Fruit fly (Drosophila melanogaster) whole organism, prepupa: ENCODE data around the gene NimB1.

ENCODE experiments used
- Blimp-1 ChIP-seq: fragments of 200-800 bp; sonication (Bioruptor generic); optimal IDR thresholded peaks from 3 replicates; lab custom pipeline; 2017; ENCODE audit warnings: missing biosample characterization, missing genetic modification characterization, mild to moderate bottlenecking, moderate library complexity, missing genetic modification reagents
- CG10631 ChIP-seq: fragments of 200-800 bp; sonication (Bioruptor generic); optimal IDR thresholded peaks from 2 replicates; lab custom pipeline; 2016; ENCODE audit warnings: missing biosample characterization, missing genetic modification characterization
- CG15336 ChIP-seq: fragments of 200-800 bp; sonication (Bioruptor generic); IDR thresholded peaks from 2 replicates; pipeline ENCODE4 v1.3.6; 2022; ENCODE audit warnings: missing biosample characterization, missing genetic modification characterization
- CG4318 ChIP-seq: fragments of 200-800 bp; sonication (Bioruptor generic); optimal IDR thresholded peaks from 3 replicates; lab custom pipeline; 2017; ENCODE audit warnings: missing biosample characterization, mild to moderate bottlenecking, missing genetic modification characterization
- Eip75B ChIP-seq: fragments of 200-800 bp; sonication (Bioruptor generic); optimal IDR thresholded peaks from 3 replicates; lab custom pipeline; 2016; ENCODE audit warnings: missing biosample characterization, missing genetic modification characterization
- Lpt ChIP-seq: fragments of 200-800 bp; sonication (Bioruptor generic); optimal IDR thresholded peaks from 3 replicates; lab custom pipeline; 2016; ENCODE audit warnings: missing biosample characterization, missing genetic modification characterization
- dsx ChIP-seq: fragments of 200-800 bp; optimal IDR thresholded peaks from 3 replicates; lab custom pipeline; 2019; ENCODE audit warnings: missing biosample characterization, mild to moderate bottlenecking, missing genetic modification characterization, moderate library complexity; ENCODE audit not compliant: poor library complexity, severe bottlenecking
- net ChIP-seq: fragments of 200-800 bp; sonication (Bioruptor generic); optimal IDR thresholded peaks from 3 replicates; lab custom pipeline; 2016; ENCODE audit warnings: missing biosample characterization, missing genetic modification characterization
- pdm3 ChIP-seq: fragments of 200-800 bp; sonication (Bioruptor generic); optimal IDR thresholded peaks from 3 replicates; lab custom pipeline; 2016; ENCODE audit warnings: missing biosample characterization, missing genetic modification characterization
- spab ChIP-seq: fragments of 200-800 bp; sonication (Bioruptor generic); optimal IDR thresholded peaks from 2 replicates; lab custom pipeline; 2017; ENCODE audit warnings: missing biosample characterization, mild to moderate bottlenecking, missing genetic modification characterization, missing genetic modification reagents
- ss ChIP-seq, 2 experiments: fragments of 200-800 bp; sonication (Bioruptor generic); optimal IDR thresholded peaks; 2 replicates in 1 of 2; 3 replicates in 1 of 2; lab custom pipeline; 2017 to 2018; ENCODE audit warnings: mild to moderate bottlenecking in 2 of 2, missing biosample characterization in 2 of 2, missing genetic modification characterization in 2 of 2, moderate library complexity in 1 of 2

dm6 chr2L:14007801-14008200 is 44.5 kb downstream of the NimB1 start, which contains the start of gene CG42692:
- TF ChIP-seq CG4318 (GFP tag; lab: Kevin White, UChicago): no peak
- no peak for TF ChIP-seq dsx (GFP tag; lab: Kevin White, UChicago)
- TF ChIP-seq net: no peak
- TF ChIP-seq pdm3 (GFP tag; lab: Kevin White, UChicago): no peak
- no peak for TF ChIP-seq Blimp-1 (GFP tag; lab: Kevin White, UChicago)
- TF ChIP-seq Lpt (GFP tag; lab: Kevin White, UChicago): no peak
- no peak for TF ChIP-seq CG10631 (GFP tag; lab: Kevin White, UChicago)
- no peak for TF ChIP-seq ss (GFP tag; optimal IDR thresholded peaks at IDR 0.05; lab: Kevin White, UChicago)
- TF ChIP-seq Eip75B (GFP tag; lab: Kevin White, UChicago): no peak
- no peak for TF ChIP-seq CG15336
- TF ChIP-seq spab (GFP tag; lab: Kevin White, UChicago): no peak
